Worm (Caenorhabditis elegans) whole organism, L1 larva: Measurements from ENCODE around the gene srw-91.
"Not testable (repeated sequence)": the region's sequence is repeated elsewhere in the genome, so short reads cannot be mapped to it uniquely, and the experiment has no call there.

Experiments used
- alr-1 ChIP-seq: fragments of 200-800 bp; sonication (Bioruptor generic); optimal IDR thresholded peaks from 2 replicates; lab custom pipeline; 2018; ENCODE audit warnings: borderline replicate concordance, mild to moderate bottlenecking, missing genetic modification characterization, missing compliant biosample characterization
- blmp-1 ChIP-seq: fragments of 150-350 bp; optimal IDR thresholded peaks from 2 replicates; lab custom pipeline; 2014; ENCODE audit warnings: missing biosample characterization, missing genetic modification characterization
- ceh-82 ChIP-seq, 3 experiments: fragments of 150-350 bp in 1 of 3; sonication (generic microtip) in 2 of 3; optimal IDR thresholded peaks; 2 replicates each; lab custom pipeline; 2014 to 2017; ENCODE audit warnings: missing biosample characterization in 3 of 3, missing genetic modification characterization in 3 of 3
- ceh-88 ChIP-seq: fragments of 200-800 bp; sonication (Bioruptor generic); IDR thresholded peaks from 2 replicates; pipeline ENCODE4 v1.3.6; 2022; ENCODE audit warnings: missing genetic modification characterization, missing compliant biosample characterization
- ceh-90 ChIP-seq: sonication (generic microtip); optimal IDR thresholded peaks from 2 replicates; lab custom pipeline; 2016; ENCODE audit warnings: missing genetic modification characterization, missing compliant biosample characterization
- dpl-1 ChIP-seq, 3 experiments: fragments of 150-350 bp in 2 of 3; sonication (generic microtip) in 1 of 3; optimal IDR thresholded peaks; 2 replicates each; lab custom pipeline; 2014 to 2017; ENCODE audit warnings: missing biosample characterization in 3 of 3, missing genetic modification characterization in 3 of 3, missing genetic modification reagents in 3 of 3
- elt-3 ChIP-seq, 6 experiments: fragments of 150-350 bp in 1 of 6; sonication (generic microtip); optimal IDR thresholded peaks; 2 replicates each; lab custom pipeline; 2017 to 2018; ENCODE audit warnings: missing biosample characterization in 6 of 6, missing genetic modification characterization in 6 of 6, inconsistent platforms in 1 of 6
- ets-5 ChIP-seq: fragments of 200-800 bp; sonication (Bioruptor generic); IDR thresholded peaks from 2 replicates; pipeline ENCODE4 v1.3.6; 2022; ENCODE audit warnings: missing genetic modification characterization, missing compliant biosample characterization
- fkh-8 ChIP-seq: sonication (generic microtip); optimal IDR thresholded peaks from 2 replicates; lab custom pipeline; 2016; ENCODE audit warnings: mild to moderate bottlenecking, missing genetic modification characterization, missing compliant biosample characterization
- grh-1 ChIP-seq: fragments of 200-800 bp; sonication (Bioruptor generic); IDR thresholded peaks from 2 replicates; pipeline ENCODE4 v1.3.6; 2022; ENCODE audit warnings: missing genetic modification reagents, missing genetic modification characterization, missing compliant biosample characterization
- hlh-17 ChIP-seq: fragments of 200-800 bp; sonication (Bioruptor generic); optimal IDR thresholded peaks from 2 replicates; lab custom pipeline; 2018; ENCODE audit warnings: missing genetic modification characterization, mild to moderate bottlenecking, missing compliant biosample characterization, moderate library complexity, borderline replicate concordance
- irx-1 ChIP-seq: sonication (generic microtip); optimal IDR thresholded peaks from 2 replicates; lab custom pipeline; 2016; ENCODE audit warnings: missing genetic modification characterization, missing compliant biosample characterization
- jun-1 ChIP-seq: fragments of 150-350 bp; optimal IDR thresholded peaks from 2 replicates; lab custom pipeline; 2014; ENCODE audit warnings: missing biosample characterization, missing genetic modification reagents, missing genetic modification characterization
- lin-14 ChIP-seq: fragments of 200-800 bp; sonication (Bioruptor generic); optimal IDR thresholded peaks from 2 replicates; lab custom pipeline; 2018; ENCODE audit warnings: mild to moderate bottlenecking, missing genetic modification characterization, moderate library complexity, missing compliant biosample characterization
- lin-39 ChIP-seq: fragments of 150-350 bp; optimal IDR thresholded peaks from 2 replicates; lab custom pipeline; 2014; ENCODE audit warnings: missing biosample characterization, missing genetic modification reagents, missing genetic modification characterization
- mef-2 ChIP-seq: fragments of 150-350 bp; optimal IDR thresholded peaks from 2 replicates; lab custom pipeline; 2014; ENCODE audit warnings: missing biosample characterization, missing genetic modification characterization
- nhr-11 ChIP-seq: fragments of 150-350 bp; optimal IDR thresholded peaks from 2 replicates; lab custom pipeline; 2014; ENCODE audit warnings: missing biosample characterization, missing genetic modification characterization
- nhr-47 ChIP-seq: sonication (generic microtip); optimal IDR thresholded peaks from 2 replicates; lab custom pipeline; 2016; ENCODE audit warnings: mild to moderate bottlenecking, missing genetic modification characterization, moderate library complexity, missing compliant biosample characterization
- nhr-76 ChIP-seq: sonication (generic microtip); optimal IDR thresholded peaks from 2 replicates; lab custom pipeline; 2017; ENCODE audit warnings: missing biosample characterization, missing genetic modification characterization
- nhr-85 ChIP-seq: sonication (generic microtip); peaks from one replicate; lab custom pipeline; 2016; ENCODE audit warnings: missing genetic modification characterization, inconsistent platforms, missing compliant biosample characterization
- snpc-4 ChIP-seq: fragments of 150-350 bp; optimal IDR thresholded peaks from 2 replicates; lab custom pipeline; 2014; ENCODE audit warnings: missing biosample characterization, missing genetic modification characterization
- snu-23 ChIP-seq: sonication (generic microtip); optimal IDR thresholded peaks from 2 replicates; lab custom pipeline; 2016; ENCODE audit warnings: missing genetic modification characterization, missing compliant biosample characterization
- sox-4 ChIP-seq: sonication (generic microtip); optimal IDR thresholded peaks from 2 replicates; lab custom pipeline; 2016; ENCODE audit warnings: missing genetic modification characterization, missing compliant biosample characterization
- swsn-7 ChIP-seq: sonication (generic microtip); optimal IDR thresholded peaks from 2 replicates; lab custom pipeline; 2016; ENCODE audit warnings: missing genetic modification characterization, missing compliant biosample characterization
- unc-130 ChIP-seq: fragments of 150-350 bp; optimal IDR thresholded peaks from 2 replicates; lab custom pipeline; 2017; ENCODE audit warnings: missing biosample characterization, missing genetic modification characterization, inconsistent platforms
- unc-62 ChIP-seq: fragments of 150-350 bp; optimal IDR thresholded peaks from 2 replicates; lab custom pipeline; 2014; ENCODE audit warnings: missing biosample characterization, missing genetic modification reagents, missing genetic modification characterization
- vab-15 ChIP-seq: sonication (generic microtip); optimal IDR thresholded peaks from 2 replicates; lab custom pipeline; 2017; ENCODE audit warnings: missing genotype, mild to moderate bottlenecking, missing genetic modification characterization, missing compliant biosample characterization
- zag-1 ChIP-seq: fragments of 150-350 bp; optimal IDR thresholded peaks from 2 replicates; lab custom pipeline; 2014; ENCODE audit warnings: missing biosample characterization, missing genetic modification characterization
- ztf-11 ChIP-seq, 2 experiments: sonication (generic microtip); optimal IDR thresholded peaks; 2 replicates each; lab custom pipeline; 2016 to 2017; ENCODE audit warnings: missing genetic modification characterization in 2 of 2, missing biosample characterization in 1 of 2, missing compliant biosample characterization in 1 of 2
- ztf-4 ChIP-seq: fragments of 150-350 bp; optimal IDR thresholded peaks from 2 replicates; lab custom pipeline; 2014; ENCODE audit warnings: missing biosample characterization, missing genetic modification characterization

srw-91 gene

DNA sequence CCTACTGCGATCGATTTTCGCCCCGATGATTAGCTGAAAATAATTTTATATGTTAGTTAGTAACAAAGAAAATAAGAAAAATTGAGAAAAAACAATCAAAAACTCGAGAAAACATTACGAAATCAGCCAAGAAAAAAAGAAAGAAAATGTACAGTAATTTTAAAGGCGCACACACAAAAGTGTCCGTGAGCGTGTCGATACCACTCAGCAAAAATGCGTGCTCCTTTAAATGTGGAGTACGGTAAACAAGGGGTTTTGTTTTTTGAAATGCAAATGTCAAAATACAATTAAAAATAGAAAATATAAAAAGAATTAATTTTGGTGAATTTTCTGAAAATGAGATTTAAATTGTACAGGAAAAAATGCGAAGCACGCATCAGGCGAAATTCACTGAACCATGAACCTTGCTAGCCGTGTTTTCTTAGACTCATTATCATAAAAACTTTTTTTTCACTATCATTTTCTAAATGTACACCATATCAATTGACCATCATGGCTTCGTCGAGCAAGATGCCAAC, 21.0 kb upstream of the srw-91 start, which contains the start of gene srw-90:
srw-90 (plus strand) TSS at position 468 of the 518 bp plus-strand sequence.
- TF ChIP-seq nhr-11 (no peak), grh-1 (no peak), vab-15 (tag; lab: Kevin White, UChicago) (no peak), ztf-11 (tag; optimal IDR thresholded peaks at IDR 0.05; lab: Kevin White, UChicago) (no peak), elt-3 (tag; optimal IDR thresholded peaks at IDR 0.05; lab: Kevin White, UChicago) (no peak)

DNA sequence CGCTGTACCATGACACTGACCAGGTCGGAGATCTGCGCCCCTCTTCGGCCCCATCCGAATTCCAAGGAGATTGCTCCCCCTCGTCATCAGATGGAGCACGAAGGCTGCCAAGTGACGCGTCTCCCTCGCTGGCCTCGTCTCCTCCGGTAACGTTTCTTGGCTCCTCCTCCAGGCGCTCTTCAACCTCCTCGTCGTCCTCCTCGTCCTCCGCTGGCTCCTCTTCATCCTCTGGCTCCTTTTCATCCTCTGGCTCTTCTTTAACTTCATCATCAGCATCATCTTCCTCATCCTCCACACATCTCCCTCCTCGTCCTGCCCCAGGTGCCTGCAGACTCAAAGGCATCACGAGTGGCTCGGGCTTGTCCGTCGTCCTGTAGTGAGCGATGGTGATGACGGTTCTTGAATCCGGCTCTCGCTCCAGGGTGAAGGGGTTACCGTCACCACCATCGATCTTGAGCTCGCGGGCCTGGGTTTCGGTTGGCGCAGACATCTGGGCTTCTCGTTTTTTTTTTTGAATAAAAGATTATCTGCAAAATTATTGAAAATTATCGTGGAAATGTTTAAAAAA, 18.6 kb upstream of the srw-91 start:
- TF ChIP-seq nhr-76 (tag; lab: Kevin White, UChicago) (no peak), ceh-88 (no peak), ets-5 (no peak), nhr-11 (no peak), hlh-17 (GFP tag; lab: Kevin White, UChicago) (no peak), snu-23 (GFP tag; lab: Kevin White, UChicago) (no peak)

DNA sequence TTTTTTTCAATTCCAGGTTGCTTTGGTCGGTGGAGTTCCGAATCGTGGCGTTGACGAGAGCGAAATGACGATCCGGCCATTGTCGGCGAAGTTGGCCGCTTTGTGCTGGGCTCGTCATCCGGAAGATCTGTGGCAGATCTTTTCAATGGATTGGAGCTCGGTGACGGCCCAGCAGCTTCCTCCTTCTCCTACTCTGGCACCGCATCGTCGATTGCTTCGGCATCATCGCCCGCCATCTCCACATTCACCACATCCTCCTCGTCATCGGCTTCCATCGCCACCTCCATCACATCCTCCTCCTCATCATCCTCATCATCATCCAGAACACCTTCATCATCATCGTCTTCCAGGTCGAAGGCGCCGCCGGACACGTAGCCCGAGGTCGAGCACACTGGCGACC, 17.7 kb upstream of the srw-91 start:
- no peak for TF ChIP-seq ztf-4 (tag; lab: Kevin White, UChicago)
- no peak for TF ChIP-seq lin-14 (GFP tag; lab: Kevin White, UChicago)
- TF ChIP-seq lin-39: no peak
- TF ChIP-seq sox-4 (tag; lab: Kevin White, UChicago): no peak
- TF ChIP-seq ceh-90 (tag; lab: Kevin White, UChicago): no peak
- no peak for TF ChIP-seq nhr-47
- TF ChIP-seq fkh-8 (tag; lab: Kevin White, UChicago): no peak
- TF ChIP-seq alr-1 (tag; lab: Kevin White, UChicago): no peak
- no peak for TF ChIP-seq mef-2 (tag; lab: Kevin White, UChicago)
- TF ChIP-seq snpc-4 (tag; lab: Kevin White, UChicago): no peak
- TF ChIP-seq ztf-11 (tag; optimal IDR thresholded peaks at IDR 0.05; lab: Kevin White, UChicago): no peak
- no peak for TF ChIP-seq unc-62 (GFP tag; lab: Kevin White, UChicago)
- no peak for TF ChIP-seq irx-1
- TF ChIP-seq jun-1 (tag; lab: Kevin White, UChicago): no peak
- no peak for TF ChIP-seq nhr-85 (tag; lab: Kevin White, UChicago)
- TF ChIP-seq blmp-1: no peak

DNA sequence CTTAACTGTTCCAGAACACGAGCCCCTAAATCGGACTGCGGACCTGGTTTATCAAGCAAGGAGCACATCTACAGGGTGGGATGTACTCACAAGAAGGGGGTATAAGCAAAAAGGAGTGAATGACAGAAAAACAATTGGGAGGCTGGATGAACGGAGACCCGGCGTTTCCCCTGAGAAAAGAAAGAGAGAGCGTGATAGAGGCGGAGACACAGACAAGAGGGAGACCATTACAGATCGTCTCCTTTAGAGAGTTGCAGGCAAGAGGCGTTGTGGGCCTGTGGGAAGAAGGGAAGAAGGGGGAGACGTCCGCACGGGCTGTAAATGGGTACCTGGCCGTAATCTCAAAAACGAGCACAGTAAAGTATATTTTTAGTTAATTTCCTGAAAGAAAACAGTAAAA, 13.2 kb upstream of the srw-91 start, which contains the start of gene Y46H3C.7:
Y46H3C.7 (minus strand) TSS at position 147 of the 400 bp plus-strand sequence.
- not testable (repeated sequence) for TF ChIP-seq ceh-82 (tag; optimal IDR thresholded peaks at IDR 0.05; lab: Kevin White, UChicago); grh-1; unc-130 (tag; lab: Kevin White, UChicago)

DNA sequence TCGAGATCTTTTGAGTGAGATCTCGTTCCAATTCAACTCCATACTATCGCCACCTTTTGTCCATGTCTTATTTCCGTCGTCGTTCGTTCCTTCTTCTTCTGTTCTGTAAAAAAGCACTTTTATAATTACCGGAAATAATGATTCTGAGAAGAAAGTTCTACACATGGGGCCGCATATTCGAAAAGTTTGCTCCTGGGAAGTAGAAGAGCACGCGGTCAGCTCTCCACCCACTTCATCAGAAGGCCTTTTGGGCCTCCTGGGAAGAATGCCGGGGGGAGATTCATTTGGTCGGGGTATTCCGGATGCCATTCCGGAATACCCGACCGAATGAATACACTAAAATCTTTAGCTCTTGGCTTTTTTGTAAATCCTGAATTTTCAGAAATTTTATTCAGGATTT, 11.8 kb upstream of the srw-91 start, which contains the start of gene Y46H3C.5:
Y46H3C.5 (minus strand) TSS at position 2 of the 400 bp plus-strand sequence.
- not testable (repeated sequence) for TF ChIP-seq snpc-4 (tag; lab: Kevin White, UChicago); ceh-88; zag-1 (tag; lab: Kevin White, UChicago)
- TF ChIP-seq, all 84 proteins: peak for 0; not testable (repeated sequence) for 84

DNA sequence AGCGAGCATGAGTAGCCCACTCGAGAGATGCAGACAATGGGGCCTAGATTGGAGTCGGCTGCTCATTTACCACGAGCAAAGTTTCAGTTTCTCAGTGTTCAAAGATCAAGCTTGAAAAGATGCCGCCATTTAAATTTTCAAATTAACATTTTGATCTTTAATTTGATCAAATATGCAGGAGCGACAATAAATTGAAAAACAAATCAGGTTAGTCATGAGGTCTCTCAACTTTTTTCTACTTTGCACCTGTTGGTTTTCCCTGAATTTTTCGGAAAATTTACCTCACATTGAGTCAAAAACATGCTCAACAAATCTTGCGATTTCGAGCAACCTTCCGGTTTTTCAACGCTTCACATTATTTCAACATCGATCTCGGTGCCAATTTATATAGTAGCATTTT, 4.7 kb upstream of the srw-91 start, which contains the start of gene srh-5:
srh-5 (plus strand) TSS at position 301 of the 400 bp plus-strand sequence.
- TF ChIP-seq sox-4 (tag; lab: Kevin White, UChicago) (no peak), ceh-82 (tag; optimal IDR thresholded peaks at IDR 0.05; lab: Kevin White, UChicago) (no peak), ets-5 (no peak), swsn-7 (tag; lab: Kevin White, UChicago) (no peak), dpl-1 (GFP tag; optimal IDR thresholded peaks at IDR 0.05; lab: Kevin White, UChicago) (no peak), snu-23 (GFP tag; lab: Kevin White, UChicago) (no peak)
- TF ChIP-seq, all 84 proteins: peak for 0
